Worm (Caenorhabditis elegans) whole organism, mixed stage, embryonic: Measurements from ENCODE around the gene zchc-1A.

ENCODE experiments used
- M03D4.4 ChIP-seq: sonication (generic microtip); optimal IDR thresholded peaks from 2 replicates; lab custom pipeline; 2017; ENCODE audit warnings: mild to moderate bottlenecking, missing genetic modification characterization, missing compliant biosample characterization
- bed-3 ChIP-seq: fragments of 200-800 bp; sonication (Bioruptor generic); optimal IDR thresholded peaks from 3 replicates; lab custom pipeline; 2018; ENCODE audit warnings: mild to moderate bottlenecking, missing genetic modification characterization, moderate library complexity, missing compliant biosample characterization
- blmp-1 ChIP-seq: fragments of 150-350 bp; optimal IDR thresholded peaks from 2 replicates; lab custom pipeline; 2014; ENCODE audit warnings: missing biosample characterization, missing genetic modification characterization
- ceh-43 ChIP-seq: fragments of 200-800 bp; sonication (Bioruptor generic); optimal IDR thresholded peaks from 2 replicates; lab custom pipeline; 2018; ENCODE audit warnings: mild to moderate bottlenecking, missing genetic modification characterization, moderate library complexity, missing compliant biosample characterization
- ceh-83 ChIP-seq: fragments of 200-800 bp; sonication (Bioruptor generic); optimal IDR thresholded peaks from 2 replicates; lab custom pipeline; 2018; ENCODE audit warnings: mild to moderate bottlenecking, missing genetic modification characterization, missing compliant biosample characterization
- ces-1 ChIP-seq: fragments of 150-350 bp; optimal IDR thresholded peaks from 2 replicates; lab custom pipeline; 2014; ENCODE audit warnings: missing biosample characterization, missing genetic modification reagents, missing genetic modification characterization
- cnd-1 ChIP-seq: fragments of 200-800 bp; sonication (Bioruptor generic); optimal IDR thresholded peaks from 2 replicates; lab custom pipeline; 2018; ENCODE audit warnings: mild to moderate bottlenecking, missing genetic modification characterization, missing compliant biosample characterization
- drap-1 ChIP-seq: fragments of 200-800 bp; sonication (Bioruptor generic); optimal IDR thresholded peaks from 3 replicates; lab custom pipeline; 2018; ENCODE audit warnings: mild to moderate bottlenecking, missing genetic modification characterization, missing compliant biosample characterization
- elt-1 ChIP-seq: sonication (generic microtip); optimal IDR thresholded peaks from 2 replicates; lab custom pipeline; 2017; ENCODE audit warnings: missing genetic modification characterization, mild to moderate bottlenecking, missing compliant biosample characterization, antibody characterized with exemption, moderate library complexity, borderline replicate concordance; ENCODE audit not compliant: insufficient read depth
- elt-3 ChIP-seq: fragments of 150-350 bp; optimal IDR thresholded peaks from 2 replicates; lab custom pipeline; 2014; ENCODE audit warnings: missing biosample characterization, missing genetic modification characterization
- flh-1 ChIP-seq: fragments of 200-800 bp; sonication (Bioruptor generic); optimal IDR thresholded peaks from 2 replicates; lab custom pipeline; 2018; ENCODE audit warnings: mild to moderate bottlenecking, missing genetic modification characterization, moderate library complexity, missing compliant biosample characterization
- ham-2 ChIP-seq: fragments of 200-800 bp; sonication (Bioruptor generic); optimal IDR thresholded peaks from 2 replicates; lab custom pipeline; 2018; ENCODE audit warnings: mild to moderate bottlenecking, missing genetic modification characterization, missing compliant biosample characterization
- hlh-1 ChIP-seq: fragments of 150-350 bp; optimal IDR thresholded peaks from 2 replicates; lab custom pipeline; 2014; ENCODE audit warnings: missing biosample characterization, missing genetic modification reagents, missing genetic modification characterization
- lin-13 ChIP-seq: fragments of 150-350 bp; optimal IDR thresholded peaks from 2 replicates; lab custom pipeline; 2014; ENCODE audit warnings: missing biosample characterization, missing genetic modification characterization
- lin-32 ChIP-seq: fragments of 200-800 bp; sonication (Bioruptor generic); optimal IDR thresholded peaks from 2 replicates; lab custom pipeline; 2018; ENCODE audit warnings: mild to moderate bottlenecking, missing genetic modification characterization, missing compliant biosample characterization
- lsy-2 ChIP-seq: fragments of 150-350 bp; optimal IDR thresholded peaks from 2 replicates; lab custom pipeline; 2014; ENCODE audit warnings: missing biosample characterization, missing genetic modification characterization
- mab-5 ChIP-seq: fragments of 150-350 bp; optimal IDR thresholded peaks from 2 replicates; lab custom pipeline; 2014; ENCODE audit warnings: missing biosample characterization, missing genetic modification characterization
- mep-1 ChIP-seq: fragments of 150-350 bp; optimal IDR thresholded peaks from 2 replicates; lab custom pipeline; 2017; ENCODE audit warnings: missing biosample characterization, missing genetic modification reagents, missing genetic modification characterization, inconsistent platforms
- nhr-12 ChIP-seq: fragments of 150-350 bp; optimal IDR thresholded peaks from 2 replicates; lab custom pipeline; 2014; ENCODE audit warnings: missing biosample characterization, missing genetic modification characterization
- nhr-237 ChIP-seq: fragments of 150-350 bp; optimal IDR thresholded peaks from 2 replicates; lab custom pipeline; 2014; ENCODE audit warnings: missing biosample characterization, missing genetic modification characterization
- nhr-76 ChIP-seq: sonication (generic microtip); optimal IDR thresholded peaks from 2 replicates; lab custom pipeline; 2017; ENCODE audit warnings: missing biosample characterization, missing genetic modification characterization
- pha-4 ChIP-seq: fragments of 150-350 bp; optimal IDR thresholded peaks from 2 replicates; lab custom pipeline; 2018; ENCODE audit warnings: missing biosample characterization, missing genetic modification reagents, missing genetic modification characterization
- snpc-4 ChIP-seq: fragments of 150-350 bp; optimal IDR thresholded peaks from 2 replicates; lab custom pipeline; 2014; ENCODE audit warnings: missing biosample characterization, missing genetic modification characterization
- sptf-1 ChIP-seq: sonication (generic microtip); optimal IDR thresholded peaks from 2 replicates; lab custom pipeline; 2017; ENCODE audit warnings: mild to moderate bottlenecking, missing genetic modification characterization, moderate library complexity, missing compliant biosample characterization
- tbx-8 ChIP-seq: fragments of 200-800 bp; sonication (Bioruptor generic); optimal IDR thresholded peaks from 2 replicates; lab custom pipeline; 2018; ENCODE audit warnings: mild to moderate bottlenecking, missing genetic modification characterization, moderate library complexity, missing compliant biosample characterization
- unc-120 ChIP-seq: sonication (generic microtip); optimal IDR thresholded peaks from 2 replicates; lab custom pipeline; 2017; ENCODE audit warnings: missing genetic modification characterization, missing compliant biosample characterization; ENCODE audit not compliant: poor library complexity, severe bottlenecking
- unc-62 ChIP-seq: fragments of 150-350 bp; optimal IDR thresholded peaks from 2 replicates; lab custom pipeline; 2014; ENCODE audit warnings: missing biosample characterization, missing genetic modification reagents, missing genetic modification characterization
- zip-8 ChIP-seq: fragments of 150-350 bp; optimal IDR thresholded peaks from 2 replicates; lab custom pipeline; 2014; ENCODE audit warnings: missing biosample characterization, missing genetic modification characterization

The zchc-1A gene

DNA sequence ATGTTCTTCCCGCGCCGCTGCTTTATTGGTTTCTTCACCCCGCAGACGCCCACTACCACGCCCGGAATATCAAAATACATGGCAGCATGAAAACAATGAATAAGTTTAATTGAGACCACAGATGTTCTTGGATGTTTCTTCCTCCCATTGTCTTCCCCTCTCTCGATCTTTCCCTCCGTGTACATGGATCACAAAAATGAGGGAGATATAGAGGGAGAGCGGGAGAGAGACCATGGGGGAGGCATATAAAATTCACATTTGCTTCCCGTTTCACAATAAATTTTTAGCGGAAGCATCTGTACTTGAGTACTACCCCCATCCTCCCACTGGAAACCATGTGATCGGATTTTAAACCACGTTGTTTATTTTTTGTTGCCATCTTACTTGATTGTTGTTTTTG is 19.2 kb downstream of the zchc-1A start:
- TF ChIP-seq mep-1 (tag; lab: Kevin White, UChicago) = no peak
- TF ChIP-seq blmp-1 = no peak
- TF ChIP-seq bed-3 (GFP tag; lab: Kevin White, UChicago) = no peak
- no peak for TF ChIP-seq ces-1 (GFP tag; lab: Kevin White, UChicago)
- TF ChIP-seq nhr-76 (tag; lab: Kevin White, UChicago) = no peak
- no peak for TF ChIP-seq mab-5
- TF ChIP-seq snpc-4 (tag; lab: Kevin White, UChicago) = no peak
- no peak for TF ChIP-seq unc-120 (tag; lab: Kevin White, UChicago)
- TF ChIP-seq pha-4 (tag; lab: Kevin White, UChicago) = no peak

DNA sequence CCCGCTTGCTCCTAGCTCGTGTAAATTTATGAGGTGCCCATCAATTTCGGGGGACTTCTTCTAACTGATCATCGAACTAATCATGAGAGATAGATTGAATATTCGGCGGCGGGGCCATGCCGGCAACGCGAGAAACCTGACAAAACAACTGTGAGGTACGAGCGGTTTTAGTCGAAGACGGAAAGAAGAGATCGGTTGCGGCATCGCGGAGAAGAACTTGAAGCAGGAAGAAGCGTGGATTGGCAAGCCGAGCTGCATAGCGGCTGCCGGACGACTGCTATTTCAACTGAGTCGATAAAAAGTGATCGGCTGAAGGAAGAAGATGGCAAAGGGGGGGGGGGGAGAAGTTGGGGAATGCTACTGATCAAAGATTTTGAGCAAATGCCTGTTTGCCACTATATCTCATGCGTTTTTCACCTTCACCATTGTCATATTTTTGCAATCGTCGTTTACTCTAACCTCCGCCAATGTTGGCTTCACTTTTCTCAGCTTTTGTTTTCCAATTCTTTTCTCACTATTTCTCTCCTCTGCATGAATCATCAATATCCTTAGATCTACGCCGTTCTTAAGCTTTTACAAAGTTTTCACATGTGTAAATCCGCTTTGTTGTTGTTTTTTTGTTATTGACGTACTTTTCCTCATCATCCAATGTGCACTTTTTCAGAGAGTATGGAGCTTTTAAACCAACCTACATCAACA is 21.4 kb downstream of the zchc-1A start, which contains the start of gene pqn-62:
pqn-62 (plus strand) TSS at position 649 of the 699 bp plus-strand sequence.
- no peak for TF ChIP-seq elt-1 (tag; lab: Kevin White, UChicago)
- peak; percentile 31 for TF ChIP-seq unc-62
- TF ChIP-seq snpc-4 (tag; lab: Kevin White, UChicago) = no peak
- no peak for TF ChIP-seq M03D4.4
- TF ChIP-seq unc-120 (tag; lab: Kevin White, UChicago) = peak; percentile 56
- no peak for TF ChIP-seq elt-3 (tag; lab: Kevin White, UChicago)
- TF ChIP-seq lin-13 (tag; lab: Kevin White, UChicago) = no peak
- TF ChIP-seq ces-1 (GFP tag; lab: Kevin White, UChicago) = no peak
- no peak for TF ChIP-seq drap-1 (GFP tag; lab: Kevin White, UChicago)
- TF ChIP-seq lsy-2 (tag; lab: Kevin White, UChicago) = no peak
- no peak for TF ChIP-seq ham-2 (GFP tag; lab: Kevin White, UChicago)
- peak; percentile 53 for TF ChIP-seq hlh-1

DNA sequence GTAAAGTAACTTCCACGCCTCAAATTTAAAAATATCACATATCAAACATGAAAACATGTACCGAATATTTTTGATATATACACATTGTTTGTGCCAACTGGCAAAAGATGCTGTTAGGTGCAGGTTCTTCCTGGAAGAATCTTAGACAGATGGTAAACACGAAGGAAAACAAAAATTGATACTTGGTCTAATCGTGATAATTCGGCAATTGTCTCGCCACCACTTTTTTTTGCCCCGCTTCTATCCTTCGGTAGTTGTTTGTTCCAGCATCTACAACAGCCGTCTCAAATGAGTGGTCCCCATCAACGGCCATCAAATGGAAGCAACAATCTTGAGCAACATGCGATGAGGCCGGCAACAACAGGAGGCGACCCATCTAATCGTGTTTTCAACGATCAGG is 23.3 kb downstream of the zchc-1A start:
- no peak for TF ChIP-seq drap-1 (GFP tag; lab: Kevin White, UChicago)
- no peak for TF ChIP-seq snpc-4 (tag; lab: Kevin White, UChicago)
- TF ChIP-seq ceh-83 (GFP tag; lab: Kevin White, UChicago) = no peak
- no peak for TF ChIP-seq pha-4 (tag; lab: Kevin White, UChicago)
- TF ChIP-seq ces-1 (GFP tag; lab: Kevin White, UChicago) = no peak
- TF ChIP-seq cnd-1 (tag; lab: Kevin White, UChicago) = no peak
- no peak for TF ChIP-seq zip-8
- TF ChIP-seq lin-13 (tag; lab: Kevin White, UChicago) = no peak

DNA sequence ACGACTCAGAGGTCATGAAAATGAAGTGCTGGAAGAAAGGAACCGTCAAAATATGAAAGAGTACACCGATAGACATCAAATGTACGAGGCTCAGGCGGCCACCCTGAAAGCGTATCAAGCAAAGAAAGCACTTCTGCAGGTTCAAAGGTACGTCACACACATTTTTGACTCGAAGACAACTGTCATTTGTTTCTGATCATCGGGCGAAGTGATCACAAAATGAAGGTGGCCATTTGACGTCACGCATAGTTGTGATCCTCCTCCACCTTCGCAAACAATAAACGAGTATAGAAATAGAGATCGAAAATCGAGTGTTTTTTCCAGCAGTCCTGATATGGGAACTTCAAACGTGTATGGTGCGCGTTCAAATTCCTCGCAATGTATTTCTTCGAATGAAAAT is 25.1 kb downstream of the zchc-1A start:
- no peak for TF ChIP-seq lsy-2 (tag; lab: Kevin White, UChicago)
- no peak for TF ChIP-seq zip-8
- no peak for TF ChIP-seq flh-1 (GFP tag; lab: Kevin White, UChicago)
- no peak for TF ChIP-seq drap-1 (GFP tag; lab: Kevin White, UChicago)
- TF ChIP-seq blmp-1 = no peak
- no peak for TF ChIP-seq nhr-237
- TF ChIP-seq nhr-12 (tag; lab: Kevin White, UChicago) = no peak
- TF ChIP-seq elt-3 (tag; lab: Kevin White, UChicago) = no peak
- TF ChIP-seq lin-32 (GFP tag; lab: Kevin White, UChicago) = no peak
- no peak for TF ChIP-seq tbx-8 (GFP tag; lab: Kevin White, UChicago)
- TF ChIP-seq sptf-1 (tag; lab: Kevin White, UChicago) = no peak
- no peak for TF ChIP-seq ham-2 (GFP tag; lab: Kevin White, UChicago)
- TF ChIP-seq cnd-1 (tag; lab: Kevin White, UChicago) = no peak
- TF ChIP-seq elt-1 (tag; lab: Kevin White, UChicago) = no peak
- no peak for TF ChIP-seq mep-1 (tag; lab: Kevin White, UChicago)
- TF ChIP-seq ces-1 (GFP tag; lab: Kevin White, UChicago) = no peak
- TF ChIP-seq ceh-43 (GFP tag; lab: Kevin White, UChicago) = no peak
- no peak for TF ChIP-seq ceh-83 (GFP tag; lab: Kevin White, UChicago)
- no peak for TF ChIP-seq bed-3 (GFP tag; lab: Kevin White, UChicago)

DNA sequence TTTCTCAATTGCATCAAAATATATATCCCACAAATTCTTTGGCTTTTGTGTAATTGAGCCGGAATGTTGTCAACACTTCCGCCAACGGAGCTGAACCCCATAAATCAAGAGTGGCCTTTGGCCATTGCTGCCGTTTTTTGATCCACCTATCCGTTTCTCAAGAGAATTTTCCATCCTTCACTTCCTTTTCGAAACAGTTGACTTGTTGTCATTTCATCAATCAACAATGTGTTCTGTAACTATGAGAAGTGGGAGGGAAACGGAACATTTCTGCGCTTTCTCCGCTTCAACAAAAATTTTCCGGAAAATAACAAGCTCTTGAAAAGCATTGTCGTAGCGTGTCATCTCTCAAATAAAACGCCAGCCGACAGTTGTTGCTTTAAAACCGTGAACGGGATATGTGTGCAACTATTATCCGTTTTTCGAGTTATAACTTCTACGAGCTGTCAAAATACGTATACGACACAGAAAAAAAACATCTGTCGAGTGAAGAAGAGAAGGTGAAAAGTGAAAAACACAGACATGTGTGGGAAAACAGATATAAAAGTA is 25.7 kb downstream of the zchc-1A start:
- TF ChIP-seq unc-62 (peak; percentile 35), sptf-1 (tag; lab: Kevin White, UChicago) (no peak), hlh-1 (peak; percentile 59)
